Worm (Caenorhabditis elegans): ENCODE data around the gene plrg-1.

The plrg-1 gene

ce11 chrV:10804374-10804773, 3.3 kb downstream of the plrg-1 start, which contains the start of gene secs-1:
Gene secs-1 (minus strand): TSS chrV:10804474.
- TF ChIP-seq nhr-12 (tag; optimal IDR thresholded peaks at IDR 0.05): no peak
- TF ChIP-seq tbx-8 (GFP tag; optimal IDR thresholded peaks at IDR 0.05): no peak
- TF ChIP-seq M03D4.4 (tag; optimal IDR thresholded peaks at IDR 0.05): no peak
- no peak for TF ChIP-seq bed-3 (GFP tag; optimal IDR thresholded peaks at IDR 0.05)
- TF ChIP-seq drap-1 (GFP tag; optimal IDR thresholded peaks at IDR 0.05): no peak

- no peak for TF ChIP-seq M03D4.4 (tag; optimal IDR thresholded peaks at IDR 0.05)
- TF ChIP-seq pha-4 (tag; optimal IDR thresholded peaks at IDR 0.05): no peak
- TF ChIP-seq nhr-12 (tag; optimal IDR thresholded peaks at IDR 0.05): no peak
- TF ChIP-seq sem-2 (GFP tag; optimal IDR thresholded peaks at IDR 0.05): no peak
- TF ChIP-seq unc-62 (GFP tag; optimal IDR thresholded peaks at IDR 0.05): no peak
Observed at ce11 chrV:10802060-10802459, 5.7 kb downstream of the plrg-1 start.

- TF ChIP-seq nhr-237 (tag; optimal IDR thresholded peaks at IDR 0.05) (no peak), mab-5 (tag; optimal IDR thresholded peaks at IDR 0.05) (no peak), ceh-39 (tag; optimal IDR thresholded peaks at IDR 0.05) (no peak), snpc-4 (tag; optimal IDR thresholded peaks at IDR 0.05) (no peak), ceh-83 (GFP tag; optimal IDR thresholded peaks at IDR 0.05) (no peak), nhr-76 (tag; optimal IDR thresholded peaks at IDR 0.05) (no peak), ham-2 (GFP tag; optimal IDR thresholded peaks at IDR 0.05) (no peak), nhr-2 (tag; optimal IDR thresholded peaks at IDR 0.05) (no peak), nhr-28 (tag; optimal IDR thresholded peaks at IDR 0.05) (no peak), lsy-2 (tag; optimal IDR thresholded peaks at IDR 0.05) (no peak), ces-1 (GFP tag; optimal IDR thresholded peaks at IDR 0.05) (no peak), lin-32 (GFP tag; optimal IDR thresholded peaks at IDR 0.05) (no peak), unc-120 (tag; optimal IDR thresholded peaks at IDR 0.05; ENCODE audit: poor library complexity, severe bottlenecking) (no peak), cnd-1 (tag; optimal IDR thresholded peaks at IDR 0.05) (no peak), pha-4 (tag; optimal IDR thresholded peaks at IDR 0.05) (no peak)
Observed at ce11 chrV:10801154-10801553, 6.6 kb downstream of the plrg-1 start, which contains the start of gene D1054.18. Gene D1054.18 (minus strand): TSS chrV:10801198.

- TF ChIP-seq mls-2 (tag; optimal IDR thresholded peaks at IDR 0.05) (no peak), nhr-76 (tag; optimal IDR thresholded peaks at IDR 0.05) (no peak), hlh-1 (tag; optimal IDR thresholded peaks at IDR 0.05) (no peak), ztf-11 (tag; optimal IDR thresholded peaks at IDR 0.05) (no peak), lsy-2 (tag; optimal IDR thresholded peaks at IDR 0.05) (no peak), lin-32 (GFP tag; optimal IDR thresholded peaks at IDR 0.05) (no peak), lin-13 (tag; optimal IDR thresholded peaks at IDR 0.05) (no peak), cnd-1 (tag; optimal IDR thresholded peaks at IDR 0.05) (no peak), nhr-2 (tag; optimal IDR thresholded peaks at IDR 0.05) (no peak), zip-8 (tag; optimal IDR thresholded peaks at IDR 0.05) (no peak), flh-1 (GFP tag; optimal IDR thresholded peaks at IDR 0.05) (no peak), ceh-43 (GFP tag; optimal IDR thresholded peaks at IDR 0.05) (no peak), elt-3 (tag; optimal IDR thresholded peaks at IDR 0.05) (no peak), M03D4.4 (tag; optimal IDR thresholded peaks at IDR 0.05) (no peak), sem-2 (GFP tag; optimal IDR thresholded peaks at IDR 0.05) (no peak), nhr-12 (tag; optimal IDR thresholded peaks at IDR 0.05) (no peak), tbx-8 (GFP tag; optimal IDR thresholded peaks at IDR 0.05) (no peak), ceh-83 (GFP tag; optimal IDR thresholded peaks at IDR 0.05) (no peak), nhr-28 (tag; optimal IDR thresholded peaks at IDR 0.05) (no peak)
Observed at ce11 chrV:10798090-10798489, 9.6 kb downstream of the plrg-1 start, which contains the start of gene srh-184. Gene srh-184 (minus strand): TSS chrV:10798190.

ce11 chrV:10795494-10795893, 12.2 kb downstream of the plrg-1 start, which contains the start of gene D1054.19:
Gene D1054.19 (plus strand): TSS chrV:10795794.
- TF ChIP-seq hlh-1 (tag; optimal IDR thresholded peaks at IDR 0.05) (no peak), flh-1 (GFP tag; optimal IDR thresholded peaks at IDR 0.05) (no peak), elt-1 (tag; optimal IDR thresholded peaks at IDR 0.05; ENCODE audit: borderline replicate concordance, insufficient read depth) (no peak), ham-2 (GFP tag; optimal IDR thresholded peaks at IDR 0.05) (no peak), drap-1 (GFP tag; optimal IDR thresholded peaks at IDR 0.05) (no peak)
